Fruit fly (Drosophila melanogaster) whole organism, pupa: ENCODE measurements around the gene CG14391.

Experiments used
- CG12605 ChIP-seq: fragments of 200-800 bp; sonication (Bioruptor generic); IDR thresholded peaks from 2 replicates; pipeline ENCODE4 v1.3.6; 2022; ENCODE audit warnings: missing biosample characterization, missing genetic modification characterization
- CG13204 ChIP-seq: fragments of 200-800 bp; sonication (Bioruptor generic); optimal IDR thresholded peaks from 2 replicates; lab custom pipeline; 2018; ENCODE audit warnings: missing biosample characterization, mild to moderate bottlenecking, missing genetic modification characterization, moderate library complexity
- CG15710 ChIP-seq: fragments of 200-800 bp; sonication (Bioruptor generic); optimal IDR thresholded peaks from 2 replicates; lab custom pipeline; 2018; ENCODE audit warnings: missing biosample characterization, mild to moderate bottlenecking, missing genetic modification characterization, moderate library complexity
- CG32121 ChIP-seq: fragments of 200-800 bp; sonication (Bioruptor generic); IDR thresholded peaks from 2 replicates; pipeline ENCODE4 v1.3.6; 2022; ENCODE audit warnings: missing biosample characterization, missing genetic modification characterization
- CG34367 ChIP-seq: fragments of 200-800 bp; sonication (Bioruptor generic); optimal IDR thresholded peaks from 2 replicates; lab custom pipeline; 2018; ENCODE audit warnings: missing biosample characterization, mild to moderate bottlenecking, missing genetic modification characterization
- CG4496 ChIP-seq: fragments of 200-800 bp; sonication (Bioruptor generic); IDR thresholded peaks from 3 replicates; pipeline ENCODE4 v1.3.6; 2022; ENCODE audit warnings: missing biosample characterization, missing genetic modification characterization
- CG8301 ChIP-seq: fragments of 200-800 bp; sonication (Bioruptor generic); optimal IDR thresholded peaks from 2 replicates; lab custom pipeline; 2018; ENCODE audit warnings: missing biosample characterization, mild to moderate bottlenecking, missing genetic modification characterization
- EcR ChIP-seq: fragments of 200-800 bp; sonication (Bioruptor generic); optimal IDR thresholded peaks from 3 replicates; lab custom pipeline; 2019; ENCODE audit warnings: missing biosample characterization, missing genetic modification characterization, mild to moderate bottlenecking, moderate library complexity, missing genetic modification reagents
- Pif1A ChIP-seq: fragments of 200-800 bp; sonication (Bioruptor generic); optimal IDR thresholded peaks from 3 replicates; lab custom pipeline; 2016; ENCODE audit warnings: missing biosample characterization, missing genetic modification characterization
- Snoo ChIP-seq: fragments of 200-800 bp; sonication (Bioruptor generic); optimal IDR thresholded peaks from 3 replicates; lab custom pipeline; 2017; ENCODE audit warnings: missing biosample characterization, mild to moderate bottlenecking, missing genetic modification characterization, inconsistent platforms
- fd96Ca ChIP-seq: fragments of 200-800 bp; sonication (Bioruptor generic); IDR thresholded peaks from 3 replicates; pipeline ENCODE4 v1.3.6; 2022; ENCODE audit warnings: missing biosample characterization, missing genetic modification characterization
- rn ChIP-seq: fragments of 200-800 bp; sonication (Bioruptor generic); IDR thresholded peaks from 2 replicates; pipeline ENCODE4 v1.3.6; 2022; ENCODE audit warnings: missing biosample characterization, missing genetic modification characterization

DNA sequence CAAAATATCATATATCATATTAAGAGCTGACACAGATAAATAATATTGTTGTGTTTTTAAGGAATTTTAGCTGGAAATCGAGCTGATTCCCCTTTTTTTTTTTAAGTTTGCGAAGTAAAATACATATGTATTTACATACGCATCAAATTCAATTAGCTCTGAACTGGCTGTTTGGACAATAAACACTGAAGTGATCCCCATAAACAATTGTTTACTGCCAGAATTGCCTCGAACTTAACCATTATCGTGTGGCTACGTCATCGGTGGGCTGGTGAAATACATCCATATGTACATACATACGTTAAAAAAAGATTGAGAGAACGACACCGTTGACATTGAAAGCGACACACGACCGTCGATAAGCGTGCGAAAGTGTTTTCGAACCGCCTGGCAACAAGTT is 21.6 kb upstream of the CG14391 start:
- TF ChIP-seq CG15710 (tag; lab: Kevin White, UChicago) (no peak), CG34367 (no peak), EcR (GFP tag; lab: Kevin White, UChicago) (no peak), Snoo (tag; lab: Kevin White, UChicago) (no peak), fd96Ca (GFP tag; lab: Robert Waterston, UW) (no peak), CG32121 (GFP tag; lab: Robert Waterston, UW) (no peak), CG12605 (no peak), rn (GFP tag; lab: Robert Waterston, UW) (no peak), Pif1A (GFP tag; lab: Kevin White, UChicago) (no peak), CG13204 (no peak), CG8301 (tag; lab: Kevin White, UChicago) (no peak), CG4496 (GFP tag; lab: Robert Waterston, UW) (no peak)
